Fruit fly (Drosophila melanogaster) whole organism, embryonic: ENCODE results near the gene capu.
A peak's percentile ranks its signal among the peaks of the same experiment; 100 is the strongest.

Experiments
- Awh ChIP-seq: fragments of 200-800 bp; sonication (Bioruptor generic); IDR thresholded peaks from 2 replicates; pipeline ENCODE4, ENCODE4 v1.3.6; 2022; ENCODE audit warnings: missing biosample characterization, missing genetic modification characterization
- CG10979 ChIP-seq: fragments of 200-800 bp; sonication (Bioruptor generic); optimal IDR thresholded peaks from 2 replicates; lab custom pipeline; 2018; ENCODE audit warnings: missing biosample characterization, mild to moderate bottlenecking, missing genetic modification characterization, moderate library complexity
- CG11093 ChIP-seq: fragments of 200-800 bp; sonication (Bioruptor generic); IDR thresholded peaks from 3 replicates; pipeline ENCODE4 v1.3.6; 2022; ENCODE audit warnings: missing biosample characterization, missing genetic modification characterization
- CG11560 ChIP-seq: fragments of 200-800 bp; sonication (Bioruptor generic); IDR thresholded peaks from 3 replicates; pipeline ENCODE4 v1.3.6; 2022; ENCODE audit warnings: missing biosample characterization, missing genetic modification characterization
- CG11695 ChIP-seq: fragments of 200-800 bp; sonication (Bioruptor generic); IDR thresholded peaks from 3 replicates; pipeline ENCODE4 v1.3.6; 2022; ENCODE audit warnings: missing biosample characterization, missing genetic modification characterization
- CG13123 ChIP-seq: fragments of 200-800 bp; sonication (Bioruptor generic); optimal IDR thresholded peaks from 2 replicates; lab custom pipeline; 2016; ENCODE audit warnings: missing biosample characterization, missing genetic modification characterization
- CG14050 ChIP-seq: fragments of 200-800 bp; sonication (Bioruptor generic); IDR thresholded peaks from 3 replicates; pipeline ENCODE4 v1.3.6; 2022; ENCODE audit warnings: missing biosample characterization, missing genetic modification characterization
- CG15479 ChIP-seq: fragments of 200-800 bp; sonication (Bioruptor generic); optimal IDR thresholded peaks from 3 replicates; lab custom pipeline; 2019; ENCODE audit warnings: missing biosample characterization, mild to moderate bottlenecking, missing genetic modification characterization, moderate library complexity
- CG1647 ChIP-seq: fragments of 200-800 bp; sonication (Bioruptor generic); optimal IDR thresholded peaks from 3 replicates; lab custom pipeline; 2016; ENCODE audit warnings: missing biosample characterization, missing genetic modification characterization
- CG17912 ChIP-seq: fragments of 200-800 bp; sonication (Bioruptor generic); optimal IDR thresholded peaks from 2 replicates; lab custom pipeline; 2018; ENCODE audit warnings: missing biosample characterization, mild to moderate bottlenecking, missing genetic modification characterization
- CG1792 ChIP-seq: fragments of 200-800 bp; sonication (Bioruptor generic); optimal IDR thresholded peaks from 2 replicates; lab custom pipeline; 2016; ENCODE audit warnings: missing biosample characterization, missing genetic modification characterization
- CG2202 ChIP-seq: fragments of 200-800 bp; sonication (Bioruptor generic); optimal IDR thresholded peaks from 2 replicates; lab custom pipeline; 2018; ENCODE audit warnings: missing biosample characterization, mild to moderate bottlenecking, missing genetic modification characterization
- CG31224 ChIP-seq: fragments of 200-800 bp; sonication (Bioruptor generic); IDR thresholded peaks from 2 replicates; pipeline ENCODE4 v1.3.6; 2022; ENCODE audit warnings: missing biosample characterization, missing genetic modification characterization
- CG33557 ChIP-seq: fragments of 200-800 bp; sonication (Bioruptor generic); optimal IDR thresholded peaks from 2 replicates; lab custom pipeline; 2019; ENCODE audit warnings: missing biosample characterization, mild to moderate bottlenecking, missing genetic modification characterization, moderate library complexity
- CG34224 ChIP-seq: fragments of 200-800 bp; sonication (Bioruptor generic); IDR thresholded peaks from 3 replicates; pipeline ENCODE4 v1.3.6; 2022; ENCODE audit warnings: missing biosample characterization, missing genetic modification characterization; ENCODE audit not compliant: partially characterized antibody
- CG4282 ChIP-seq: fragments of 200-800 bp; sonication (Bioruptor generic); optimal IDR thresholded peaks from 2 replicates; lab custom pipeline; 2016; ENCODE audit warnings: missing biosample characterization, missing genetic modification characterization
- CG5953 ChIP-seq: fragments of 200-800 bp; sonication (Bioruptor generic); IDR thresholded peaks from 2 replicates; pipeline ENCODE4 v1.3.6; 2022; ENCODE audit warnings: missing biosample characterization, missing genetic modification characterization
- CG6683 ChIP-seq: fragments of 200-800 bp; sonication (Bioruptor generic); optimal IDR thresholded peaks from 2 replicates; lab custom pipeline; 2017; ENCODE audit warnings: missing biosample characterization, mild to moderate bottlenecking, missing genetic modification characterization, missing genetic modification reagents
- CG7271 ChIP-seq: fragments of 200-800 bp; sonication (Bioruptor generic); optimal IDR thresholded peaks from 2 replicates; lab custom pipeline; 2018; ENCODE audit warnings: missing biosample characterization, mild to moderate bottlenecking, missing genetic modification characterization, moderate library complexity
- CG8478 ChIP-seq: fragments of >200 bp; optimal IDR thresholded peaks from 2 replicates; lab custom pipeline; 2018
- CG9215 ChIP-seq: fragments of 200-800 bp; sonication (Bioruptor generic); IDR thresholded peaks from 2 replicates; pipeline ENCODE4 v1.3.6; 2022; ENCODE audit warnings: missing biosample characterization, missing genetic modification characterization
- CG9876 ChIP-seq: fragments of 200-800 bp; sonication (Bioruptor generic); optimal IDR thresholded peaks from 2 replicates; lab custom pipeline; 2016; ENCODE audit warnings: missing biosample characterization, missing genetic modification characterization
- CHES-1-like ChIP-seq: fragments of 200-800 bp; sonication (Bioruptor generic); optimal IDR thresholded peaks from 2 replicates; lab custom pipeline; 2016; ENCODE audit warnings: missing biosample characterization, missing genetic modification characterization
- Camta ChIP-seq: fragments of 200-800 bp; sonication (Bioruptor generic); optimal IDR thresholded peaks from 2 replicates; lab custom pipeline; 2016; ENCODE audit warnings: missing biosample characterization, missing genetic modification characterization
- Chrac-16 ChIP-seq: fragments of 200-800 bp; sonication (Bioruptor generic); optimal IDR thresholded peaks from 3 replicates; lab custom pipeline; 2016; ENCODE audit warnings: missing biosample characterization, missing genetic modification characterization
- CkIIα-i1 ChIP-seq: fragments of 200-800 bp; sonication (Bioruptor generic); IDR thresholded peaks from 2 replicates; pipeline ENCODE4 v1.3.6; 2022; ENCODE audit warnings: missing biosample characterization, missing genetic modification characterization
- Dek ChIP-seq: fragments of 200-800 bp; sonication (Bioruptor generic); optimal IDR thresholded peaks from 3 replicates; lab custom pipeline; 2019; ENCODE audit warnings: missing biosample characterization, mild to moderate bottlenecking, missing genetic modification characterization, moderate library complexity
- Dref ChIP-seq: fragments of 200-800 bp; sonication (Bioruptor generic); IDR thresholded peaks from 2 replicates; pipeline ENCODE4 v1.3.6; 2022; ENCODE audit warnings: missing biosample characterization, missing genetic modification characterization
- Drgx ChIP-seq: fragments of 200-800 bp; sonication (Bioruptor generic); IDR thresholded peaks from 2 replicates; pipeline ENCODE4 v1.3.6; 2022; ENCODE audit warnings: missing biosample characterization, missing genetic modification characterization
- GATAe ChIP-seq: fragments of 200-800 bp; sonication (Bioruptor generic); conservative IDR thresholded peaks from 2 replicates; pipeline ENCODE4 v1.3.6; 2022; ENCODE audit warnings: missing biosample characterization, missing genetic modification characterization
- Mes4 ChIP-seq: fragments of 200-800 bp; sonication (Bioruptor generic); optimal IDR thresholded peaks from 2 replicates; lab custom pipeline; 2016; ENCODE audit warnings: missing biosample characterization, missing genetic modification characterization
- Side ChIP-seq: fragments of 200-800 bp; sonication (Bioruptor generic); optimal IDR thresholded peaks from 2 replicates; lab custom pipeline; 2016; ENCODE audit warnings: missing biosample characterization, missing genetic modification characterization
- Ssrp ChIP-seq: fragments of 200-800 bp; sonication (Bioruptor generic); optimal IDR thresholded peaks from 2 replicates; lab custom pipeline; 2018; ENCODE audit warnings: missing biosample characterization, mild to moderate bottlenecking, missing genetic modification characterization, moderate library complexity
- ash1 ChIP-seq: fragments of 200-800 bp; sonication (Bioruptor generic); optimal IDR thresholded peaks from 2 replicates; lab custom pipeline; 2018; ENCODE audit warnings: missing biosample characterization, mild to moderate bottlenecking, missing genetic modification characterization
- bbx ChIP-seq: fragments of 200-800 bp; sonication (Bioruptor generic); IDR thresholded peaks from 2 replicates; pipeline ENCODE4 v1.3.6; 2022; ENCODE audit warnings: missing biosample characterization, missing genetic modification characterization; ENCODE audit not compliant: partially characterized antibody
- crol ChIP-seq: fragments of 200-800 bp; sonication (Bioruptor generic); IDR thresholded peaks from 2 replicates; pipeline ENCODE4 v1.3.6; 2022; ENCODE audit warnings: missing biosample characterization, missing genetic modification characterization
- dmrt99B ChIP-seq: fragments of 200-800 bp; sonication (Bioruptor generic); optimal IDR thresholded peaks from 2 replicates; lab custom pipeline; 2018; ENCODE audit warnings: missing biosample characterization, mild to moderate bottlenecking, missing genetic modification characterization, moderate library complexity
- ewg ChIP-seq: fragments of 200-800 bp; sonication (Bioruptor generic); optimal IDR thresholded peaks from 3 replicates; lab custom pipeline; 2017; ENCODE audit warnings: mild to moderate bottlenecking, missing biosample characterization, missing genetic modification reagents, missing genetic modification characterization
- grn ChIP-seq: fragments of 200-800 bp; sonication (Bioruptor generic); optimal IDR thresholded peaks from 3 replicates; lab custom pipeline; 2017; ENCODE audit warnings: missing biosample characterization, missing genetic modification characterization
- knrl ChIP-seq: fragments of 200-800 bp; sonication (Bioruptor generic); IDR thresholded peaks from 3 replicates; pipeline ENCODE4 v1.3.6; 2022; ENCODE audit warnings: missing biosample characterization, missing genetic modification characterization; ENCODE audit not compliant: partially characterized antibody
- mirr ChIP-seq: fragments of 200-800 bp; sonication (Bioruptor generic); optimal IDR thresholded peaks from 3 replicates; lab custom pipeline; 2018; ENCODE audit warnings: missing biosample characterization, mild to moderate bottlenecking, missing genetic modification characterization
- nerfin-1 ChIP-seq: fragments of 200-800 bp; sonication (Bioruptor generic); optimal IDR thresholded peaks from 3 replicates; lab custom pipeline; 2019; ENCODE audit warnings: missing biosample characterization, mild to moderate bottlenecking, missing genetic modification characterization, moderate library complexity
- p53 ChIP-seq: fragments of 200-800 bp; sonication (Bioruptor generic); optimal IDR thresholded peaks from 2 replicates; lab custom pipeline; 2016; ENCODE audit warnings: missing biosample characterization, missing genetic modification characterization
- phol ChIP-seq: fragments of 200-800 bp; sonication (Bioruptor generic); optimal IDR thresholded peaks from 3 replicates; lab custom pipeline; 2018; ENCODE audit warnings: missing biosample characterization, mild to moderate bottlenecking, missing genetic modification characterization, moderate library complexity
- psq ChIP-seq: fragments of 200-800 bp; sonication (Bioruptor generic); optimal IDR thresholded peaks from 2 replicates; lab custom pipeline; 2017; ENCODE audit warnings: missing biosample characterization, missing genetic modification characterization
- sqz ChIP-seq: fragments of 200-800 bp; sonication (Bioruptor generic); optimal IDR thresholded peaks from 3 replicates; lab custom pipeline; 2018; ENCODE audit warnings: missing biosample characterization, mild to moderate bottlenecking, missing genetic modification characterization
- tgo ChIP-seq: fragments of 200-800 bp; sonication (Bioruptor generic); IDR thresholded peaks from 3 replicates; pipeline ENCODE4 v1.3.6; 2022; ENCODE audit warnings: missing biosample characterization, missing genetic modification characterization
- tll ChIP-seq, 2 experiments: fragments of 200-800 bp in 1 of 2; fragments of >200 bp in 1 of 2; sonication (Bioruptor generic) in 1 of 2; optimal IDR thresholded peaks; 2 replicates each; lab custom pipeline; 2017 to 2019; ENCODE audit warnings: missing biosample characterization in 2 of 2, missing genetic modification characterization in 2 of 2, mild to moderate bottlenecking in 1 of 2, moderate library complexity in 1 of 2
- trem ChIP-seq: fragments of 200-800 bp; optimal IDR thresholded peaks from 3 replicates; lab custom pipeline; 2019; ENCODE audit warnings: missing biosample characterization, mild to moderate bottlenecking, missing genetic modification characterization, moderate library complexity
- tup ChIP-seq: fragments of 200-800 bp; sonication (Bioruptor generic); optimal IDR thresholded peaks from 2 replicates; lab custom pipeline; 2016; ENCODE audit warnings: missing biosample characterization, mild to moderate bottlenecking, missing genetic modification characterization, moderate library complexity
- tx ChIP-seq: fragments of 200-800 bp; sonication (Bioruptor generic); optimal IDR thresholded peaks from 2 replicates; lab custom pipeline; 2016; ENCODE audit warnings: missing biosample characterization, missing genetic modification characterization
- wor ChIP-seq: fragments of 200-800 bp; sonication (Bioruptor generic); IDR thresholded peaks from 2 replicates; pipeline ENCODE4 v1.3.6; 2022; ENCODE audit warnings: missing biosample characterization, missing genetic modification characterization

capu gene

DNA sequence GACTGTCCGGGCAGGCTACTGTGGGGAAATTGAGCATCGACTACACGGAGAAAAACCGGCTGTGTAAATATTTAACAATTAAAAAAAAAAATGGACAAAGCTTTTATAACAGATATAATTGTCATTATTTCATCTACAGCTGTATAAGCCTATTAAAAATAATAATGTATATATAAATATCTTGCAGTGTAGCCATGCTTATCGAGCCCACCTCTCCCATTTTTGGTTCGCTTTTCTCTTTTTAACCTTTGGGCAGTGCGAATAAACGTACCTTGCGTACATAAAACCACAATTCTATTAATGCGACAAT lies 5.9 kb downstream of the capu start (continued):
- TF ChIP-seq CG11695 (GFP tag; lab: Robert Waterston, UW) (no peak; the same call in 2 of the 3 replicates), CG1647 (GFP tag; lab: Kevin White, UChicago) (peak; percentile 2), Awh (GFP tag; lab: Robert Waterston, UW) (no peak; the same call in 1 of the 2 replicates), Camta (GFP tag; lab: Kevin White, UChicago) (peak; percentile 36), tx (GFP tag; lab: Kevin White, UChicago) (no peak), Drgx (GFP tag; lab: Robert Waterston, UW) (no peak; the same call in none of the 2 replicates), CG7271 (no peak), grn (GFP tag; lab: Kevin White, UChicago) (no peak), CG33557 (GFP tag; lab: Kevin White, UChicago) (no peak), p53 (GFP tag; lab: Kevin White, UChicago) (no peak), CG5953 (GFP tag; lab: Robert Waterston, UW) (0 out of 2 replicates have a peak, but pooled peaks have one; percentile 45), CG31224 (GFP tag; lab: Robert Waterston, UW) (peak; percentile 68), tup (GFP tag; lab: Kevin White, UChicago) (no peak), Ssrp (tag; lab: Kevin White, UChicago) (no peak), CG8478 (lab: Kevin White, UChicago) (no peak), phol (tag; lab: Kevin White, UChicago) (no peak), CG4282 (GFP tag; lab: Kevin White, UChicago) (no peak), CkIIα-i1 (GFP tag; lab: Robert Waterston, UW) (no peak), CG15479 (GFP tag; lab: Kevin White, UChicago) (no peak), tll (GFP tag; optimal IDR thresholded peaks at IDR 0.05; lab: Kevin White, UChicago) (no peak), ash1 (no peak), bbx (GFP tag; lab: Robert Waterston, UW) (no peak), sqz (GFP tag; lab: Kevin White, UChicago) (no peak), GATAe (peak; percentile 39; the same call in 1 of the 2 replicates), ewg (peak; percentile 25), psq (GFP tag; lab: Kevin White, UChicago) (no peak), tgo (GFP tag; lab: Robert Waterston, UW) (peak; percentile 75; the same call in 2 of the 3 replicates), CG9215 (GFP tag; lab: Robert Waterston, UW) (peak; percentile 70), CG13123 (GFP tag; lab: Kevin White, UChicago) (peak; percentile 8), Mes4 (GFP tag; lab: Kevin White, UChicago) (no peak), CG11560 (tag; lab: Robert Waterston, UW) (peak; percentile 60; the same call in 2 of the 3 replicates), wor (GFP tag; lab: Robert Waterston, UW) (peak; percentile 54; the same call in 1 of the 2 replicates), knrl (GFP tag; lab: Robert Waterston, UW) (no peak), CG34224 (no peak), Chrac-16 (peak; percentile 56), trem (peak; percentile 0), Side (GFP tag; lab: Kevin White, UChicago) (no peak), CG10979 (tag; lab: Kevin White, UChicago) (no peak), CG2202 (tag; lab: Kevin White, UChicago) (no peak), CG1792 (GFP tag; lab: Kevin White, UChicago) (peak; percentile 2), CG17912 (no peak), CG14050 (peak; percentile 57), nerfin-1 (no peak), dmrt99B (tag; lab: Kevin White, UChicago) (peak; percentile 73), mirr (no peak), Dref (GFP tag; lab: Robert Waterston, UW) (no peak), CG9876 (no peak), CG6683 (GFP tag; lab: Kevin White, UChicago) (no peak), CG11093 (GFP tag; lab: Robert Waterston, UW) (peak; percentile 60; the same call in 1 of the 3 replicates), Dek (peak; percentile 56), CHES-1-like (no peak), crol (GFP tag; lab: Robert Waterston, UW) (no peak)
